Worm (Caenorhabditis elegans): ENCODE results near the gene ufd-3.

DNA sequence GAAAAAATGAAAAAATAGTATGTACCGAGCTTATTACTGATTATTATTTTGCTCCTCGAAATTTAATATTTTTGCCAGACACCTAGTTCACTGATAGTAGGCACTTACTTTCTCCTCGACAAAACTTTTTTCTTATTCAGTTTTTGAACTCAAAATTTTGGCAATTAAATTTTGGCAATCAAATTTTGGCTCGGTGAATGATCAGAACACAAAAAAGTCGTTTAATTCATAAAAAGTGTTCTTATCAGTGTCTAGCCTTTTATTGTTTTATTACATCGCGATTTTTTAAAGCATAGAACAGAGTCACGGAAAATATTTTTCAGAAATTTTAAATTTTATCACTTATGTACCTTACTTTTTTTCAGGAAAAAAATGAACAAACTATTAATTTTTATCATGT is 45.4 kb upstream of the ufd-3 start:
- TF ChIP-seq ama-1 (optimal IDR thresholded peaks at IDR 0.05) (no peak), flt-1 (GFP tag; IDR thresholded peaks at IDR 0.05) (no peak), scrt-1 (GFP tag; IDR thresholded peaks at IDR 0.05) (no peak), ceh-13 (GFP tag; optimal IDR thresholded peaks at IDR 0.05) (no peak), hmbx-1 (tag; optimal IDR thresholded peaks at IDR 0.05) (no peak), aly-1 (tag; optimal IDR thresholded peaks at IDR 0.05) (no peak), pes-1 (GFP tag; IDR thresholded peaks at IDR 0.05) (no peak)

All from whole organism, early embryonic.